Worm (Caenorhabditis elegans) whole organism, young adult: ENCODE measurements around the gene algn-5.

ENCODE experiments used
- B0019.2 ChIP-seq: fragments of 200-800 bp; sonication (Bioruptor generic); conservative IDR thresholded peaks from 2 replicates; pipeline ENCODE4 v1.3.6; 2022; ENCODE audit warnings: missing genetic modification reagents, missing genetic modification characterization, missing compliant biosample characterization
- B0261.1 ChIP-seq: sonication (generic microtip); optimal IDR thresholded peaks from 2 replicates; lab custom pipeline; 2016; ENCODE audit warnings: mild to moderate bottlenecking, missing genetic modification characterization, moderate library complexity, missing compliant biosample characterization
- F37B4.10 ChIP-seq: fragments of 200-800 bp; sonication (Bioruptor generic); IDR thresholded peaks from 2 replicates; pipeline ENCODE4 v1.3.6; 2022; ENCODE audit warnings: missing genetic modification characterization, missing compliant biosample characterization
- F52B5.7 ChIP-seq: sonication (generic microtip); optimal IDR thresholded peaks from 2 replicates; lab custom pipeline; 2016; ENCODE audit warnings: mild to moderate bottlenecking, missing genetic modification characterization, missing compliant biosample characterization
- K11D2.4 ChIP-seq: fragments of 200-800 bp; sonication (Bioruptor generic); IDR thresholded peaks from 2 replicates; pipeline ENCODE4 v1.3.6; 2022; ENCODE audit warnings: missing genetic modification reagents, missing genetic modification characterization, missing compliant biosample characterization
- K12H6.12 ChIP-seq: fragments of 200-800 bp; sonication (Bioruptor generic); optimal IDR thresholded peaks from 2 replicates; lab custom pipeline; 2018; ENCODE audit warnings: mild to moderate bottlenecking, missing genetic modification characterization, missing compliant biosample characterization
- Y95B8A.8 ChIP-seq: fragments of 200-800 bp; sonication (Bioruptor generic); IDR thresholded peaks from 2 replicates; pipeline ENCODE4 v1.3.6; 2022; ENCODE audit warnings: missing genetic modification reagents, missing genetic modification characterization, missing compliant biosample characterization
- aptf-2 ChIP-seq: fragments of 200-800 bp; sonication (Bioruptor generic); conservative IDR thresholded peaks from 2 replicates; pipeline ENCODE4 v1.3.6; 2022; ENCODE audit warnings: missing genetic modification reagents, missing genetic modification characterization, missing compliant biosample characterization
- bed-2 ChIP-seq: fragments of 200-800 bp; sonication (Bioruptor generic); IDR thresholded peaks from 2 replicates; pipeline ENCODE4 v1.3.6; 2022; ENCODE audit warnings: missing genetic modification reagents, missing genetic modification characterization, missing compliant biosample characterization
- ceh-27 ChIP-seq: fragments of 200-800 bp; sonication (Bioruptor generic); optimal IDR thresholded peaks from 2 replicates; lab custom pipeline; 2018; ENCODE audit warnings: mild to moderate bottlenecking, missing genetic modification characterization, moderate library complexity, missing compliant biosample characterization
- ceh-40 ChIP-seq: fragments of 200-800 bp; sonication (Bioruptor generic); IDR thresholded peaks from 2 replicates; pipeline ENCODE4 v1.3.6; 2022; ENCODE audit warnings: missing genetic modification characterization, missing compliant biosample characterization
- ceh-58 ChIP-seq: fragments of 200-800 bp; sonication (Bioruptor generic); IDR thresholded peaks from 2 replicates; pipeline ENCODE4 v1.3.6; 2022; ENCODE audit warnings: missing genetic modification characterization, missing compliant biosample characterization
- ceh-91 ChIP-seq: fragments of 200-800 bp; sonication (Bioruptor generic); IDR thresholded peaks from 2 replicates; pipeline ENCODE4 v1.3.6; 2022; ENCODE audit warnings: missing genetic modification reagents, missing genetic modification characterization, missing compliant biosample characterization
- die-1 ChIP-seq: sonication (generic microtip); optimal IDR thresholded peaks from 2 replicates; lab custom pipeline; 2016; ENCODE audit warnings: missing genotype, mild to moderate bottlenecking, missing genetic modification characterization, missing compliant biosample characterization
- dpff-1 ChIP-seq: sonication (generic microtip); optimal IDR thresholded peaks from 2 replicates; lab custom pipeline; 2017; ENCODE audit warnings: mild to moderate bottlenecking, missing genetic modification characterization, missing compliant biosample characterization
- gei-17 ChIP-seq: fragments of 200-800 bp; sonication (Bioruptor generic); optimal IDR thresholded peaks from 2 replicates; lab custom pipeline; 2018; ENCODE audit warnings: mild to moderate bottlenecking, missing genetic modification characterization, missing compliant biosample characterization
- hmg-1.2 ChIP-seq: fragments of 200-800 bp; sonication (Bioruptor generic); IDR thresholded peaks from 2 replicates; pipeline ENCODE4 v1.3.6; 2022; ENCODE audit warnings: missing genetic modification reagents, missing genetic modification characterization, missing compliant biosample characterization
- hmg-20 ChIP-seq: fragments of 200-800 bp; sonication (Bioruptor generic); IDR thresholded peaks from 2 replicates; pipeline ENCODE4 v1.3.6; 2022; ENCODE audit warnings: missing genetic modification reagents, missing genetic modification characterization, missing compliant biosample characterization
- lag-1 ChIP-seq: fragments of 200-800 bp; sonication (Bioruptor generic); IDR thresholded peaks from 2 replicates; pipeline ENCODE4 v1.3.6; 2022; ENCODE audit warnings: missing genetic modification reagents, missing genetic modification characterization, missing compliant biosample characterization
- lin-35 ChIP-seq, 3 experiments: fragments of 150-350 bp in 2 of 3; sonication (generic microtip) in 1 of 3; optimal IDR thresholded peaks; 2 replicates each; lab custom pipeline; 2014 to 2018; ENCODE audit warnings: missing biosample characterization in 3 of 3, missing genetic modification characterization in 3 of 3, missing genetic modification reagents in 3 of 3
- lin-40 ChIP-seq: sonication (generic microtip); optimal IDR thresholded peaks from 2 replicates; lab custom pipeline; 2016; ENCODE audit warnings: missing genetic modification characterization, mild to moderate bottlenecking, missing compliant biosample characterization, missing genotype, missing genetic modification reagents
- lir-1 ChIP-seq: fragments of 200-800 bp; sonication (Bioruptor generic); conservative IDR thresholded peaks from 2 replicates; pipeline ENCODE4 v1.3.6; 2022; ENCODE audit warnings: missing genetic modification reagents, missing genetic modification characterization, missing compliant biosample characterization
- lsy-27 ChIP-seq: sonication (generic microtip); optimal IDR thresholded peaks from 2 replicates; lab custom pipeline; 2017; ENCODE audit warnings: missing genetic modification characterization, mild to moderate bottlenecking, missing compliant biosample characterization, antibody characterized with exemption, missing genotype, borderline replicate concordance; ENCODE audit not compliant: insufficient read depth
- madf-10 ChIP-seq: sonication (generic microtip); optimal IDR thresholded peaks from 2 replicates; lab custom pipeline; 2016; ENCODE audit warnings: mild to moderate bottlenecking, missing genetic modification characterization, missing compliant biosample characterization
- madf-3 ChIP-seq: fragments of 200-800 bp; sonication (Bioruptor generic); IDR thresholded peaks from 2 replicates; pipeline ENCODE4 v1.3.6; 2022; ENCODE audit warnings: missing genetic modification reagents, missing genetic modification characterization, missing compliant biosample characterization
- mcd-1 ChIP-seq: fragments of 200-800 bp; sonication (Bioruptor generic); IDR thresholded peaks from 2 replicates; pipeline ENCODE4 v1.3.6; 2022; ENCODE audit warnings: missing genetic modification reagents, missing genetic modification characterization, missing compliant biosample characterization
- nfya-1 ChIP-seq: sonication (generic microtip); optimal IDR thresholded peaks from 2 replicates; lab custom pipeline; 2017; ENCODE audit warnings: antibody characterized with exemption, missing compliant biosample characterization, missing genetic modification characterization, borderline replicate concordance; ENCODE audit not compliant: insufficient read depth
- nhr-120 ChIP-seq: fragments of 200-800 bp; sonication (Bioruptor generic); IDR thresholded peaks from 2 replicates; pipeline ENCODE4 v1.3.6; 2022; ENCODE audit warnings: missing genetic modification characterization, missing compliant biosample characterization
- rpc-1 ChIP-seq, 2 experiments: fragments of 150-350 bp in 1 of 2; sonication (generic microtip) in 1 of 2; optimal IDR thresholded peaks; 2 replicates each; lab custom pipeline; 2014 to 2018; ENCODE audit warnings: missing biosample characterization in 1 of 2, missing genetic modification characterization in 1 of 2, missing genetic modification reagents in 1 of 2, missing genotype in 1 of 2
- sea-2 ChIP-seq: fragments of 200-800 bp; sonication (Bioruptor generic); IDR thresholded peaks from 2 replicates; pipeline ENCODE4 v1.3.6; 2022; ENCODE audit warnings: missing genetic modification characterization, missing compliant biosample characterization
- snpc-1.3 ChIP-seq: sonication (generic microtip); optimal IDR thresholded peaks from 2 replicates; lab custom pipeline; 2017; ENCODE audit warnings: missing genetic modification characterization, mild to moderate bottlenecking, missing compliant biosample characterization, antibody characterized with exemption, moderate library complexity, missing genotype, missing genetic modification reagents; ENCODE audit not compliant: insufficient read depth
- snpc-3.4 ChIP-seq: sonication (generic microtip); optimal IDR thresholded peaks from 2 replicates; lab custom pipeline; 2017; ENCODE audit warnings: missing genetic modification characterization, mild to moderate bottlenecking, missing compliant biosample characterization, antibody characterized with exemption, moderate library complexity, missing genotype, missing genetic modification reagents
- snpc-4 ChIP-seq, 5 experiments: fragments of 150-350 bp in 1 of 5; sonication (generic microtip) in 4 of 5; optimal IDR thresholded peaks; 2 replicates each; lab custom pipeline; 2014 to 2018; ENCODE audit warnings: missing genetic modification characterization in 5 of 5, missing biosample characterization in 3 of 5, antibody characterized with exemption in 2 of 5, mild to moderate bottlenecking in 2 of 5, missing compliant biosample characterization in 2 of 5, missing genotype in 2 of 5, moderate library complexity in 2 of 5, missing genetic modification reagents in 1 of 5
- sptf-2 ChIP-seq: fragments of 200-800 bp; sonication (Bioruptor generic); optimal IDR thresholded peaks from 2 replicates; lab custom pipeline; 2018; ENCODE audit warnings: mild to moderate bottlenecking, missing genetic modification characterization, missing compliant biosample characterization
- tbx-9 ChIP-seq: sonication (generic microtip); optimal IDR thresholded peaks from 2 replicates; lab custom pipeline; 2016; ENCODE audit warnings: borderline replicate concordance, missing genetic modification characterization, inconsistent platforms, missing compliant biosample characterization
- ztf-6 ChIP-seq: fragments of 200-800 bp; sonication (Bioruptor generic); IDR thresholded peaks from 2 replicates; pipeline ENCODE4 v1.3.6; 2022; ENCODE audit warnings: missing genetic modification reagents, missing genetic modification characterization, missing compliant biosample characterization

Gene algn-5

ce11 chrV:4216902-4217301 is 21.5 kb downstream of the algn-5 start:
- TF ChIP-seq aptf-2 (GFP tag; lab: Robert Waterston, UW) (no peak), K12H6.12 (tag; lab: Kevin White, UChicago) (no peak), ceh-27 (GFP tag; lab: Kevin White, UChicago) (no peak), bed-2 (GFP tag; lab: Robert Waterston, UW) (no peak), lag-1 (GFP tag; lab: Robert Waterston, UW) (no peak), nhr-120 (GFP tag; lab: Robert Waterston, UW) (no peak), Y95B8A.8 (GFP tag; lab: Robert Waterston, UW) (no peak), lir-1 (GFP tag; lab: Robert Waterston, UW) (no peak), madf-10 (no peak), snpc-1.3 (no peak), B0261.1 (tag; lab: Kevin White, UChicago) (no peak), lin-35 (GFP tag; optimal IDR thresholded peaks at IDR 0.05; lab: Kevin White, UChicago) (no peak), tbx-9 (tag; lab: Kevin White, UChicago) (no peak), die-1 (tag; lab: Kevin White, UChicago) (no peak)

DNA sequence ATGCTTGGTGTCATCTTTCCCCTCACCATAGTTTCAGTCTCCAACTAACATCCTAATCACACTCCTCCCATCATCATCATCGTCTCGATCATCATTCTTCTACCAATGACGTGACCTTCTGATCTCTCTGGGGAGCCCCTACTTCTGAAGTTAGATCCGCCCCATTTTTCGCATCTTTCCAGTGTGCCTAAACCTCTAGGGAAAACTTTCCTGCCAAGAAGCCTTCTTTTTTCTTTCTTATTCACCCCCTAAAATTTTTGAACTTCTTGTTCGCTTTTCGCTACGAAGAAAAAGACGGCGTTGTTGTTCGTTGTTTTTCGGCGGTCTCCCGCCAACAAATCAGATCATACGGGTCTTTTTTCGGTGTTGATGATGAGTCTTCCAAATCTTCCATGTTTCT is 22.9 kb downstream of the algn-5 start:
- 0 out of 2 replicates have a peak, but pooled peaks have one; percentile 31 for TF ChIP-seq K11D2.4 (GFP tag; lab: Robert Waterston, UW)
- TF ChIP-seq hmg-20 = no peak

DNA sequence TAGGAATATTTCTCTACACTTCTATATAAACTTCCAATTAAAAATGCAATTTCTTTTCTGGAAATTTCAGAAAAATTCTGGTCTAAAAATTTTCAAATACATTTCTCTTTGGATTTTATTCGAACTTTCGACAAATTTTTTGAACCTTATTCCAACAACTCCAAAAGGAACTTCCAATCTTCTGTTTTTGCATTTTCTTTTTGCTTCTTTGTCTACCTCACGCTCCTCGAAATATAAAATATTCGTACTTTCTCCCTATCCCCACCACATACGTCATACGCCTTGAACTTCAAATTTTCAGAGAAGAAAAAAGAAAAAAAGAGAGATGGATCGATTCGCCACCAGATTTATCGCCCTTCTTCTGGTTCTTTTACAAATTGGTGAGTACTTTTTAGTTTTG is 24.0 kb downstream of the algn-5 start, which contains the start of gene nlp-9:
nlp-9 (plus strand) TSS at position 301 of the 400 bp plus-strand sequence.
- TF ChIP-seq sea-2 (GFP tag; lab: Robert Waterston, UW) = no peak
- TF ChIP-seq hmg-1.2 (GFP tag; lab: Robert Waterston, UW) = no peak
- no peak for TF ChIP-seq ceh-91 (GFP tag; lab: Robert Waterston, UW)

DNA sequence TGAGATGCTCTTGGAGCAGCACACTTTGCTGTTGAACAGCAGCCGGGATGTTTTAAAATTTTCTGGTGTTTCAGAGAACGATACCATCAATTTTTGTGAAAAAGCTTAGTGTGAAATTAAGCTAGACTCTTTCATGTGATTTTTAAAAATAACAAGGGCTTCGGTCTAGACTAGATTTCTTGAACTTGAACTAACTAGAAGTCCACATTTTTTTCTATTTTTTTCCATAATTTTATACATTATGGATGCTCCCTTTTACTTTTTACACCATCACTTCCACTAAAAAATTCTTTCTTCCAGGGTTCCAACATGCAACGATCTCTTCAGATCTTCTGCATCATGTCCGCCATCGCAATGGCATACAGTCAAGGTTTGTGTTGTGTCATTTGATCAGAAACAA is 40.7 kb downstream of the algn-5 start, which contains the start of gene nlp-13:
nlp-13 (plus strand) TSS at position 301 of the 400 bp plus-strand sequence.
- no peak for TF ChIP-seq snpc-4 (GFP tag; optimal IDR thresholded peaks at IDR 0.05; lab: Kevin White, UChicago)
- TF ChIP-seq snpc-4 (tag; optimal IDR thresholded peaks at IDR 0.05; lab: Kevin White, UChicago) = no peak
- TF ChIP-seq nfya-1 (tag; lab: Kevin White, UChicago) = no peak
- TF ChIP-seq ceh-40 = no peak
- TF ChIP-seq lin-40 (tag; lab: Kevin White, UChicago) = no peak
- TF ChIP-seq snpc-3.4 (tag; lab: Kevin White, UChicago) = no peak
- TF ChIP-seq ztf-6 (GFP tag; lab: Robert Waterston, UW) = no peak
- no peak for TF ChIP-seq hmg-1.2 (GFP tag; lab: Robert Waterston, UW)
- no peak for TF ChIP-seq lsy-27 (tag; lab: Kevin White, UChicago)
- no peak for TF ChIP-seq ceh-58 (GFP tag; lab: Robert Waterston, UW)
- no peak for TF ChIP-seq madf-3 (GFP tag; lab: Robert Waterston, UW)
- no peak for TF ChIP-seq dpff-1 (tag; lab: Kevin White, UChicago)

DNA sequence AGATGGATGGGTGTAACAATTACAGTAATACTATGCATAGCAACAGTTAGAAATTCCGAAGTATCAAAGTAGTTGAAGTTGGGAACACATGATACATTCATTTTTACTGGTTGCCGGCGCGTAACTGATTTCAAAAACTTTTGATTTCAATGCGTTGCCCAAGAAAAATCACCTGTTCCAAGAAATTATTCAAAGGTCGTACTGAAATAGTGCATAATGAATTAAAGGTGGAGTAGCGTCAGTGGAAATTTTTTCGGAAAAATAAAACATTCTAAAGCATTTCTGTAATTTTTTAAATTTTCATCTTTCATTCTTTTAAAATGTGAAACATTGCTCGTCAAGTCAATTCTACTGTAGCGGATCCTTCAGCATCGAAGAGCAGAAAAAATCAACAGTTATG is 44.9 kb downstream of the algn-5 start, which contains the start of gene srh-204:
srh-204 (minus strand) TSS at position 101 of the 400 bp plus-strand sequence.
- no peak for TF ChIP-seq mcd-1
- no peak for TF ChIP-seq K11D2.4 (GFP tag; lab: Robert Waterston, UW)
- no peak for TF ChIP-seq B0019.2 (GFP tag; lab: Robert Waterston, UW)
- TF ChIP-seq F52B5.7 = no peak
- no peak for TF ChIP-seq gei-17 (GFP tag; lab: Kevin White, UChicago)
- TF ChIP-seq sptf-2 (GFP tag; lab: Kevin White, UChicago) = no peak
- TF ChIP-seq dpff-1 (tag; lab: Kevin White, UChicago) = no peak
- no peak for TF ChIP-seq F37B4.10 (GFP tag; lab: Robert Waterston, UW)
- no peak for TF ChIP-seq rpc-1 (optimal IDR thresholded peaks at IDR 0.05; lab: Kevin White, UChicago)
- TF ChIP-seq rpc-1 (tag; optimal IDR thresholded peaks at IDR 0.05; lab: Kevin White, UChicago) = no peak
- TF ChIP-seq, all 124 proteins: peak for 0
